Fruit fly (Drosophila melanogaster): ENCODE measurements around the gene ru.

Gene ru

dm6 chr3L:1349942-1350923 lies 20.2 kb upstream of the ru start (continued):
- no peak for TF ChIP-seq ATbp (GFP tag; optimal IDR thresholded peaks at IDR 0.05)
- TF ChIP-seq peb (GFP tag; IDR thresholded peaks at IDR 0.05) = no peak
- no peak for TF ChIP-seq Tbp (GFP tag; optimal IDR thresholded peaks at IDR 0.05)
- no peak for TF ChIP-seq btn (GFP tag; optimal IDR thresholded peaks at IDR 0.05)
- peak; percentile 69 for TF ChIP-seq CoRest (tag; optimal IDR thresholded peaks at IDR 0.05)
- TF ChIP-seq p53 (GFP tag; optimal IDR thresholded peaks at IDR 0.05) = no peak
- TF ChIP-seq YL-1 (GFP tag; optimal IDR thresholded peaks at IDR 0.05) = no peak
- TF ChIP-seq CG15696 (tag; optimal IDR thresholded peaks at IDR 0.05) = no peak
- TF ChIP-seq gfzf (GFP tag; optimal IDR thresholded peaks at IDR 0.05) = peak; percentile 59
- TF ChIP-seq tgo (GFP tag; IDR thresholded peaks at IDR 0.05) = no peak; the same call in 2 of the 3 replicates
- TF ChIP-seq CG18262 (tag; optimal IDR thresholded peaks at IDR 0.05) = peak; percentile 50
- TF ChIP-seq CG1647 (GFP tag; optimal IDR thresholded peaks at IDR 0.05) = no peak
- TF ChIP-seq Drgx (GFP tag; IDR thresholded peaks at IDR 0.05) = no peak
- TF ChIP-seq gem (tag; optimal IDR thresholded peaks at IDR 0.05) = peak; percentile 62
- peak; percentile 42 for TF ChIP-seq corto (GFP tag; optimal IDR thresholded peaks at IDR 0.05)
- peak; percentile 28 for TF ChIP-seq NfI (GFP tag; optimal IDR thresholded peaks at IDR 0.05)
- TF ChIP-seq C15 (GFP tag; IDR thresholded peaks at IDR 0.05) = no peak
- no peak for TF ChIP-seq CG8765 (GFP tag; IDR thresholded peaks at IDR 0.05)
- TF ChIP-seq MESR4 (GFP tag; optimal IDR thresholded peaks at IDR 0.05) = peak; percentile 77
- peak; percentile 40 for TF ChIP-seq CG1602 (GFP tag; optimal IDR thresholded peaks at IDR 0.05)
- TF ChIP-seq Nf-YB (GFP tag; optimal IDR thresholded peaks at IDR 0.05) = peak; percentile 11
- TF ChIP-seq odd (GFP tag; optimal IDR thresholded peaks at IDR 0.05) = no peak
- no peak for TF ChIP-seq CG11247 (GFP tag; IDR thresholded peaks at IDR 0.05)
- TF ChIP-seq HLH4C (GFP tag; IDR thresholded peaks at IDR 0.05; ENCODE audit: partially characterized antibody) = peak; percentile 97
- TF ChIP-seq CG10209 (GFP tag; optimal IDR thresholded peaks at IDR 0.05) = peak; percentile 1
- no peak for TF ChIP-seq Mrtf (GFP tag; IDR thresholded peaks at IDR 0.05)
- peak; percentile 34 for TF ChIP-seq ranshi (GFP tag; IDR thresholded peaks at IDR 0.05)
- TF ChIP-seq CG16813 (GFP tag; IDR thresholded peaks at IDR 0.05; ENCODE audit: partially characterized antibody) = peak; percentile 98
- no peak for TF ChIP-seq ab (GFP tag; optimal IDR thresholded peaks at IDR 0.05)
- TF ChIP-seq da (GFP tag; optimal IDR thresholded peaks at IDR 0.05) = no peak
- no peak for TF ChIP-seq Abd-B (GFP tag; optimal IDR thresholded peaks at IDR 0.05)
- TF ChIP-seq Antp (GFP tag; optimal IDR thresholded peaks at IDR 0.05) = peak; percentile 31
- peak; percentile 0 for TF ChIP-seq crc (GFP tag; optimal IDR thresholded peaks at IDR 0.05)
- no peak for TF ChIP-seq Xrp1 (GFP tag; IDR thresholded peaks at IDR 0.05)
- no peak for TF ChIP-seq jing (GFP tag; optimal IDR thresholded peaks at IDR 0.05)
- TF ChIP-seq Blimp-1 (GFP tag; optimal IDR thresholded peaks at IDR 0.05) = peak; percentile 6
- TF ChIP-seq CG8290 (GFP tag; optimal IDR thresholded peaks at IDR 0.05) = peak; percentile 39
- peak in 1 of 2 experiments; percentile 77 for TF ChIP-seq CG8290 (tag; optimal IDR thresholded peaks at IDR 0.05)
- TF ChIP-seq vfl (GFP tag; optimal IDR thresholded peaks at IDR 0.05) = no peak
- 0 out of 2 replicates have a peak, but pooled peaks have one; percentile 9 for TF ChIP-seq CG14014 (GFP tag; IDR thresholded peaks at IDR 0.05)
- TF ChIP-seq pum (GFP tag; optimal IDR thresholded peaks at IDR 0.05) = peak; percentile 35
- TF ChIP-seq CG7357 (GFP tag; IDR thresholded peaks at IDR 0.05) = no peak
- TF ChIP-seq CG9876 (GFP tag; optimal IDR thresholded peaks at IDR 0.05) = no peak
- peak; percentile 13 for TF ChIP-seq bab2 (GFP tag; optimal IDR thresholded peaks at IDR 0.05)
- no peak for TF ChIP-seq cas (GFP tag; IDR thresholded peaks at IDR 0.05)
- no peak for TF ChIP-seq CG8089 (GFP tag; optimal IDR thresholded peaks at IDR 0.05)
- no peak for TF ChIP-seq fd102C (GFP tag; optimal IDR thresholded peaks at IDR 0.05)
- TF ChIP-seq CG2678 (tag; optimal IDR thresholded peaks at IDR 0.05) = peak; percentile 53
- no peak for TF ChIP-seq CG3163 (GFP tag; optimal IDR thresholded peaks at IDR 0.05)

All from whole organism, embryonic.